In the genomic region with DNA sequence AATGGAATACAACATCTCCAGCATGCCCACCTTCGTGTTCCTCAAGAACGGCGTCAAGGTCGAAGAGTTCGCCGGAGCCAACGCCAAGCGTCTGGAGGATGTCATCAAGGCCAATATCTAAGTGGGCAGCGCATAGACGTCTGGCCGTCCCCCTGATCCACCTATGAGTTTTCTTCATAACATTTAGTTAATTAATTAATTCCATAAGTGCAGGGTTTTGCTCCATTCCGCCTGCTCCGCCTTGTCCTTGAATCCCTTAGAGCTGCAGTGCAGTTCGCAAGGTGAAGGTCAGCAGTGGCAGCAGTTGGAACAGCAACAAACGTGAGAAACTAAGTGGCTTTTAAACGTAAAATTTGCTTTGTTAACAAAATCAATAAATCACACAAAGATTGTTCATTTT, we compare ENCODE assay signal across 2 fruit fly cellular contexts.
TF ChIP-seq lines count a peak whose summit lies in the region.

No protein-coding gene starts in this region.

- no peak for TF ChIP-seq CTCF in whole organism, embryonic (GFP tag; optimal IDR thresholded peaks at IDR 0.05; lab: Kevin White, UChicago)

TF ChIP-seq in whole organism, embryonic, 481 proteins besides CTCF, POLR2A, EP300 and RAD21:
- TF ChIP-seq Gsc (GFP tag; IDR thresholded peaks at IDR 0.05; lab: Robert Waterston, UW), result no peak
- no peak for TF ChIP-seq crc (GFP tag; optimal IDR thresholded peaks at IDR 0.05; lab: Kevin White, UChicago)
- TF ChIP-seq CG18476 (GFP tag; optimal IDR thresholded peaks at IDR 0.05; lab: Kevin White, UChicago), result no peak
- no peak for TF ChIP-seq esg (GFP tag; conservative IDR thresholded peaks at IDR 0.05; lab: Robert Waterston, UW)
- peak; percentile 65 for TF ChIP-seq Med (GFP tag; lab: Kevin White, UChicago)
- TF ChIP-seq CG4707 (GFP tag; optimal IDR thresholded peaks at IDR 0.05; lab: Kevin White, UChicago), result no peak
- no peak for TF ChIP-seq sr (GFP tag; IDR thresholded peaks at IDR 0.05; lab: Robert Waterston, UW)
- TF ChIP-seq Bgb (GFP tag; IDR thresholded peaks at IDR 0.05; lab: Robert Waterston, UW; ENCODE audit: partially characterized antibody), result peak; percentile 6; the same call in 1 of the 2 replicates

TF ChIP-seq in whole organism, prepupa, 60 proteins besides CTCF, POLR2A, EP300 and RAD21:
- TF ChIP-seq dsx (GFP tag; optimal IDR thresholded peaks at IDR 0.05; lab: Kevin White, UChicago; ENCODE audit: poor library complexity, severe bottlenecking), result no peak
- peak; percentile 72 for TF ChIP-seq svp (GFP tag; lab: Kevin White, UChicago)
- no peak for TF ChIP-seq achi (GFP tag; optimal IDR thresholded peaks at IDR 0.05; lab: Kevin White, UChicago)
